Worm (Caenorhabditis elegans): ENCODE data around the gene rps-21.
A peak's percentile ranks its signal among the peaks of the same experiment; 100 is the strongest.

rps-21 gene

DNA sequence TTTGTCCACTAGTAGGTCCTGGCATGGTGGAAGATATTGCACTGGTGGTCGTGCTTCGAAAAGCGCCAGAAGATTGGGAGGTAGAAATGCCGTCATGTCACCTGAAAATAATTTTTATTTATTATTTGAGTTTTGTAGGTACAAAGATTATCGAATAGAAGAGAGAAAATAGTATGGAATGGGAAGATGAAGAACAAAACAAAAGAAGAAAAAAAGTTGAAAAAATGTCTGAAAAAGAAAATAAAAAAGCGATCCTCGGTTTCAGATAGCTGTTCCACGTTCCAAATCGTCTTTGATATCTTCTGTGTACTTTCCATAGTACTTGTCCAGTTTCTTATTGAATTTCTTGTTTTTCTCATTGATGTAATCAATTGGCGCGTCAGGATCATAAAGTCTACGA lies 28.4 kb downstream of the rps-21 start, which contains the start of gene rnp-7:
Gene rnp-7, minus strand, starts transcription at position 101 of the 400 bp plus-strand sequence.
- no peak for TF ChIP-seq ceh-39 (tag; optimal IDR thresholded peaks at IDR 0.05)
- no peak for TF ChIP-seq cnd-1 (tag; optimal IDR thresholded peaks at IDR 0.05)
- no peak for TF ChIP-seq drap-1 (GFP tag; optimal IDR thresholded peaks at IDR 0.05)
- no peak for TF ChIP-seq lin-32 (GFP tag; optimal IDR thresholded peaks at IDR 0.05)
- TF ChIP-seq bed-3 (GFP tag; optimal IDR thresholded peaks at IDR 0.05) = no peak
- no peak for TF ChIP-seq lin-13 (tag; optimal IDR thresholded peaks at IDR 0.05)
- no peak for TF ChIP-seq blmp-1 (tag; optimal IDR thresholded peaks at IDR 0.05)
- no peak for TF ChIP-seq lsy-2 (tag; optimal IDR thresholded peaks at IDR 0.05)
- no peak for TF ChIP-seq unc-39 (tag; optimal IDR thresholded peaks at IDR 0.05)
- no peak for TF ChIP-seq ztf-11 (tag; optimal IDR thresholded peaks at IDR 0.05)
- no peak for TF ChIP-seq M03D4.4 (tag; optimal IDR thresholded peaks at IDR 0.05)
- no peak for TF ChIP-seq nhr-237 (tag; optimal IDR thresholded peaks at IDR 0.05)
- no peak for TF ChIP-seq hlh-1 (tag; optimal IDR thresholded peaks at IDR 0.05)
- TF ChIP-seq flh-1 (GFP tag; optimal IDR thresholded peaks at IDR 0.05) = no peak

DNA sequence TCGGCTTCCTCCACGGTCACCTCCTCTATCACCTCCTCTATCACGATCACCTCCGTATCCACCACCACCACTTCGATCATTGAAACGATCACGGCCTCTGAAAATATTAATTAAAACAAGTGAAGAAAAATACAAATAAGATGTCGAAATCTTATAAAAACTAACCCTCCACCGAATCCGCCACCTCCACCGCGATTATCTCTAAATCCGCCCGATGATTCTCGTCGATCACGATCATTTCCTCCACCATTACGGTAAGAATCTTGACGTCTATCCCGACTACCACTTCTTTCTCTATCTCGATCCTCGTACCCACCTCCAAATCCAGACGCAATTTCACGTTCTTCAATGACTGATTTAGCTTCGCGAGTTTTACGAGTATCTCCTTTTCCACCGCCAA lies 30.2 kb downstream of the rps-21 start:
- no peak for TF ChIP-seq ztf-11 (tag; optimal IDR thresholded peaks at IDR 0.05)
- TF ChIP-seq unc-39 (tag; optimal IDR thresholded peaks at IDR 0.05) = no peak
- no peak for TF ChIP-seq unc-62 (GFP tag; optimal IDR thresholded peaks at IDR 0.05)
- TF ChIP-seq ceh-39 (tag; optimal IDR thresholded peaks at IDR 0.05) = no peak
- no peak for TF ChIP-seq lin-32 (GFP tag; optimal IDR thresholded peaks at IDR 0.05)
- no peak for TF ChIP-seq ham-2 (GFP tag; optimal IDR thresholded peaks at IDR 0.05)
- no peak for TF ChIP-seq flh-1 (GFP tag; optimal IDR thresholded peaks at IDR 0.05)
- no peak for TF ChIP-seq mls-2 (tag; optimal IDR thresholded peaks at IDR 0.05)
- no peak for TF ChIP-seq unc-120 (tag; optimal IDR thresholded peaks at IDR 0.05; ENCODE audit: poor library complexity, severe bottlenecking)
- TF ChIP-seq drap-1 (GFP tag; optimal IDR thresholded peaks at IDR 0.05) = no peak
- no peak for TF ChIP-seq ceh-83 (GFP tag; optimal IDR thresholded peaks at IDR 0.05)
- no peak for TF ChIP-seq zip-8 (tag; optimal IDR thresholded peaks at IDR 0.05)
- TF ChIP-seq elt-3 (tag; optimal IDR thresholded peaks at IDR 0.05) = no peak

DNA sequence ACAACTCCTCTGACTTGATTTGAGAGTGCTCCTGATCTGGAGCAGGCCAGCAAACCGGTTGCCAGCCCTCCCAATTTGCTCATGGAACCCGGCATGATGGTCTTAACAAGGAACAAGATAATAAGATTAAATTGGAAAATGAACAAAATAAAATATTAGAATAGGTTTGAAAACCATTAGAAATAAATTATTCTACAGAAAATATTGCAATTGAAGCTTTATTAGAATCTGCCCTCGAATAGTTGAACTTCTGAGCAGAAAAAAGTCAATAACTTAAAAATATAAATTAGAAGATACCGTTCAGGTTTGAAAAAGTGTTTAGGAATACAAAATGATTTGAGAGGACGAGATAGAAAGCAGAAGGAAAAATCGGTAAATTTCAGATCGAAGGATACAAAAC lies 30.7 kb downstream of the rps-21 start, which contains the start of gene nuo-4:
Gene nuo-4, minus strand, starts transcription at position 101 of the 400 bp plus-strand sequence.
- TF ChIP-seq unc-39 (tag; optimal IDR thresholded peaks at IDR 0.05) (no peak), unc-62 (GFP tag; optimal IDR thresholded peaks at IDR 0.05) (no peak), nhr-12 (tag; optimal IDR thresholded peaks at IDR 0.05) (no peak), mls-2 (tag; optimal IDR thresholded peaks at IDR 0.05) (no peak), nhr-76 (tag; optimal IDR thresholded peaks at IDR 0.05) (no peak)

DNA sequence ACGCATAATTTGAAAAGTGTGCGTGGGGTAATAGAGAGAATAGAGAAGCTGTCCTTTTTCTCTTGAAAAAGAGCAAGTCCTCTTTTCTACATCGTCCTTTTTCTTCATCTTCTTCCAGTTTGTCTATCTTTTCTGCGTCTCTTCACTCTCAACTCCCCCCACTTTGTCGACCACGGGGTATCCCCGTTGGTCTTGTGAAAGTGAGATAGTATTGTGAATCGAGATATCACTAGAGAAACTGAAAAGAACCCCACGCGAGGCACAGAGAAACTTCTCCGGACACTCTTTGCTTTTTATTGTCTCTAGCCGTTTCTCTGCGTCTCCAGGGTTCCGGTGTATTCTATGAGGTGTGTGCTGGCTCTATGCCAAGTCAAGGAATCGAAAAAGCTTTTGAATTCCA lies 33.8 kb downstream of the rps-21 start:
- peak; percentile 75 for TF ChIP-seq unc-62 (GFP tag; optimal IDR thresholded peaks at IDR 0.05)
- no peak for TF ChIP-seq blmp-1 (tag; optimal IDR thresholded peaks at IDR 0.05)
- TF ChIP-seq pha-4 (tag; optimal IDR thresholded peaks at IDR 0.05) = peak; percentile 73
- TF ChIP-seq mep-1 (tag; optimal IDR thresholded peaks at IDR 0.05) = peak; percentile 77
- no peak for TF ChIP-seq elt-1 (tag; optimal IDR thresholded peaks at IDR 0.05; ENCODE audit: borderline replicate concordance, insufficient read depth)
- TF ChIP-seq lin-32 (GFP tag; optimal IDR thresholded peaks at IDR 0.05) = no peak
- TF ChIP-seq elt-3 (tag; optimal IDR thresholded peaks at IDR 0.05) = no peak
- TF ChIP-seq sem-2 (GFP tag; optimal IDR thresholded peaks at IDR 0.05) = no peak
- TF ChIP-seq unc-120 (tag; optimal IDR thresholded peaks at IDR 0.05; ENCODE audit: poor library complexity, severe bottlenecking) = peak; percentile 95
- TF ChIP-seq bed-3 (GFP tag; optimal IDR thresholded peaks at IDR 0.05) = peak; percentile 20
- TF ChIP-seq zip-8 (tag; optimal IDR thresholded peaks at IDR 0.05) = no peak
- TF ChIP-seq nhr-12 (tag; optimal IDR thresholded peaks at IDR 0.05) = no peak
- no peak for TF ChIP-seq ceh-83 (GFP tag; optimal IDR thresholded peaks at IDR 0.05)
- TF ChIP-seq nhr-28 (tag; optimal IDR thresholded peaks at IDR 0.05) = no peak
- TF ChIP-seq ztf-11 (tag; optimal IDR thresholded peaks at IDR 0.05) = peak; percentile 65
- TF ChIP-seq sptf-1 (tag; optimal IDR thresholded peaks at IDR 0.05) = peak; percentile 76
- no peak for TF ChIP-seq snpc-4 (tag; optimal IDR thresholded peaks at IDR 0.05)
- peak; percentile 1 for TF ChIP-seq tbx-8 (GFP tag; optimal IDR thresholded peaks at IDR 0.05)
- no peak for TF ChIP-seq nhr-76 (tag; optimal IDR thresholded peaks at IDR 0.05)
- TF ChIP-seq ceh-39 (tag; optimal IDR thresholded peaks at IDR 0.05) = peak; percentile 70
- no peak for TF ChIP-seq unc-39 (tag; optimal IDR thresholded peaks at IDR 0.05)
- TF ChIP-seq ces-1 (GFP tag; optimal IDR thresholded peaks at IDR 0.05) = peak; percentile 80
- no peak for TF ChIP-seq flh-1 (GFP tag; optimal IDR thresholded peaks at IDR 0.05)
- TF ChIP-seq ceh-43 (GFP tag; optimal IDR thresholded peaks at IDR 0.05) = no peak
- peak; percentile 86 for TF ChIP-seq nhr-237 (tag; optimal IDR thresholded peaks at IDR 0.05)
- peak; percentile 71 for TF ChIP-seq ham-2 (GFP tag; optimal IDR thresholded peaks at IDR 0.05)
- TF ChIP-seq nhr-2 (tag; optimal IDR thresholded peaks at IDR 0.05) = peak; percentile 52
- peak; percentile 78 for TF ChIP-seq hlh-1 (tag; optimal IDR thresholded peaks at IDR 0.05)
- peak; percentile 13 for TF ChIP-seq M03D4.4 (tag; optimal IDR thresholded peaks at IDR 0.05)
- no peak for TF ChIP-seq cnd-1 (tag; optimal IDR thresholded peaks at IDR 0.05)
- TF ChIP-seq mab-5 (tag; optimal IDR thresholded peaks at IDR 0.05) = no peak
- TF ChIP-seq lsy-2 (tag; optimal IDR thresholded peaks at IDR 0.05) = peak; percentile 72
- peak; percentile 84 for TF ChIP-seq mls-2 (tag; optimal IDR thresholded peaks at IDR 0.05)
- TF ChIP-seq lin-13 (tag; optimal IDR thresholded peaks at IDR 0.05) = no peak
- peak; percentile 47 for TF ChIP-seq drap-1 (GFP tag; optimal IDR thresholded peaks at IDR 0.05)

Data from whole organism, mixed stage, embryonic.